Worm (Caenorhabditis elegans) whole organism, early embryonic: Measurements from ENCODE around the gene grl-23.

Source experiments
- B0310.2 ChIP-seq: sonication (generic microtip); optimal IDR thresholded peaks from 2 replicates; lab custom pipeline; 2016; ENCODE audit warnings: mild to moderate bottlenecking, missing genetic modification characterization, missing compliant biosample characterization
- aly-1 ChIP-seq: sonication (generic microtip); optimal IDR thresholded peaks from 2 replicates; lab custom pipeline; 2016; ENCODE audit warnings: missing genetic modification characterization, missing compliant biosample characterization
- ama-1 ChIP-seq: fragments of 150-350 bp; optimal IDR thresholded peaks from 2 replicates; lab custom pipeline; 2014
- ceh-36 ChIP-seq: sonication (generic microtip); optimal IDR thresholded peaks from 2 replicates; lab custom pipeline; 2016; ENCODE audit warnings: missing genetic modification characterization, inconsistent platforms, missing compliant biosample characterization
- ets-7 ChIP-seq: sonication (generic microtip); optimal IDR thresholded peaks from 2 replicates; lab custom pipeline; 2016; ENCODE audit warnings: missing genotype, missing genetic modification characterization, missing compliant biosample characterization
- hmg-4 ChIP-seq: fragments of 200-800 bp; sonication (Bioruptor generic); optimal IDR thresholded peaks from 2 replicates; lab custom pipeline; 2018; ENCODE audit warnings: mild to moderate bottlenecking, missing genetic modification characterization, missing compliant biosample characterization
- pes-1 ChIP-seq: fragments of 200-800 bp; sonication (Bioruptor generic); IDR thresholded peaks from 2 replicates; pipeline ENCODE4 v1.3.6; 2022; ENCODE audit warnings: missing genetic modification reagents, missing genetic modification characterization, missing compliant biosample characterization
- scrt-1 ChIP-seq: fragments of 200-800 bp; sonication (Bioruptor generic); IDR thresholded peaks from 2 replicates; pipeline ENCODE4 v1.3.6; 2022; ENCODE audit warnings: missing genetic modification characterization, missing compliant biosample characterization
- sea-1 ChIP-seq: fragments of 200-800 bp; sonication (Bioruptor generic); conservative IDR thresholded peaks from 2 replicates; pipeline ENCODE4 v1.3.6; 2022; ENCODE audit warnings: missing genetic modification characterization, missing compliant biosample characterization

- TF ChIP-seq aly-1 (no peak), ets-7 (tag; lab: Kevin White, UChicago) (no peak), B0310.2 (tag; lab: Kevin White, UChicago) (no peak), ceh-36 (tag; lab: Kevin White, UChicago) (no peak), scrt-1 (GFP tag; lab: Robert Waterston, UW) (no peak), sea-1 (GFP tag; lab: Robert Waterston, UW) (no peak), pes-1 (no peak), hmg-4 (GFP tag; lab: Kevin White, UChicago) (no peak), ama-1 (no peak)
Observed at ce11 chrV:12588030-12588429, 11.3 kb upstream of the grl-23 start, which contains the start of gene C14C10.1.
